Fruit fly (Drosophila melanogaster) Kc167 (cell line): Measurements from ENCODE around the gene ZC3H3.

Experiments used
- Myc ChIP-seq: fragments of >200 bp; optimal IDR thresholded peaks from 2 replicates; lab custom pipeline; 2017; ENCODE audit warnings: missing external identifiers
- Sin3A ChIP-seq: fragments of >200 bp; optimal IDR thresholded peaks from 2 replicates; lab custom pipeline; 2018; ENCODE audit warnings: missing external identifiers
- h ChIP-seq: fragments of >200 bp; optimal IDR thresholded peaks from 3 replicates; lab custom pipeline; 2018; ENCODE audit warnings: missing external identifiers
- insv ChIP-seq: fragments of >200 bp; optimal IDR thresholded peaks from 3 replicates; lab custom pipeline; 2018; ENCODE audit warnings: missing external identifiers
- psq ChIP-seq: fragments of >200 bp; optimal IDR thresholded peaks from 2 replicates; lab custom pipeline; 2017; ENCODE audit warnings: missing external identifiers
- ttk ChIP-seq: sonication (Bioruptor generic); optimal IDR thresholded peaks from 2 replicates; lab custom pipeline; 2017; ENCODE audit warnings: missing external identifiers

ZC3H3 gene

dm6 chr3L:8541669-8542068 lies 32.1 kb upstream of the ZC3H3 start:
- no peak for TF ChIP-seq ttk (lab: Kevin White, UChicago)
- TF ChIP-seq Sin3A, result no peak
- TF ChIP-seq Myc, result no peak
- TF ChIP-seq h (lab: Kevin White, UChicago), result no peak
- TF ChIP-seq psq (lab: Kevin White, UChicago), result no peak
- TF ChIP-seq insv (lab: Kevin White, UChicago), result no peak

- TF ChIP-seq ttk (lab: Kevin White, UChicago) (no peak), psq (lab: Kevin White, UChicago) (no peak), Myc (no peak), insv (lab: Kevin White, UChicago) (no peak), h (lab: Kevin White, UChicago) (no peak), Sin3A (no peak)
Observed at dm6 chr3L:8540509-8540908, 30.9 kb upstream of the ZC3H3 start.

dm6 chr3L:8538355-8538754 lies 28.8 kb upstream of the ZC3H3 start:
- TF ChIP-seq psq (lab: Kevin White, UChicago) (no peak), Myc (no peak), Sin3A (no peak), h (lab: Kevin White, UChicago) (no peak), insv (lab: Kevin White, UChicago) (no peak), ttk (lab: Kevin White, UChicago) (no peak)

dm6 chr3L:8536387-8536786 lies 26.8 kb upstream of the ZC3H3 start:
- TF ChIP-seq insv (lab: Kevin White, UChicago) (no peak), h (lab: Kevin White, UChicago) (no peak), Myc (no peak), psq (lab: Kevin White, UChicago) (no peak), Sin3A (no peak), ttk (lab: Kevin White, UChicago) (no peak)

dm6 chr3L:8534386-8535306 lies 25.1 kb upstream of the ZC3H3 start, which contains the start of gene ergic53:
TSS of gene ergic53 (plus strand) at chr3L:8534977.
- no peak for TF ChIP-seq ttk (lab: Kevin White, UChicago)
- TF ChIP-seq psq (lab: Kevin White, UChicago), result no peak
- no peak for TF ChIP-seq Myc
- TF ChIP-seq insv (lab: Kevin White, UChicago), result no peak
- TF ChIP-seq Sin3A, result no peak
- no peak for TF ChIP-seq h (lab: Kevin White, UChicago)

- TF ChIP-seq h (lab: Kevin White, UChicago) (no peak), ttk (lab: Kevin White, UChicago) (no peak), insv (lab: Kevin White, UChicago) (no peak), Myc (no peak), psq (lab: Kevin White, UChicago) (no peak), Sin3A (no peak)
Observed at dm6 chr3L:8529701-8530100, 20.1 kb upstream of the ZC3H3 start.

- TF ChIP-seq psq (lab: Kevin White, UChicago), result no peak
- no peak for TF ChIP-seq h (lab: Kevin White, UChicago)
- TF ChIP-seq Myc, result no peak
Observed at dm6 chr3L:8528546-8528945, 19.0 kb upstream of the ZC3H3 start.

- TF ChIP-seq Myc (no peak), psq (lab: Kevin White, UChicago) (no peak), Sin3A (no peak), insv (lab: Kevin White, UChicago) (no peak), ttk (lab: Kevin White, UChicago) (no peak), h (lab: Kevin White, UChicago) (no peak)
Observed at dm6 chr3L:8527829-8528228, 18.3 kb upstream of the ZC3H3 start.

- TF ChIP-seq Myc (no peak), h (lab: Kevin White, UChicago) (no peak), Sin3A (no peak)
Observed at dm6 chr3L:8525691-8526421, 16.3 kb upstream of the ZC3H3 start.

dm6 chr3L:8524816-8525625 lies 15.5 kb upstream of the ZC3H3 start, which contains the start of the genes GstO1 and foi:
TSS of gene GstO1 (minus strand) at chr3L:8524866.
TSS of gene foi (plus strand) at chr3L:8525244.
- TF ChIP-seq insv (lab: Kevin White, UChicago) (no peak), Sin3A (no peak), h (lab: Kevin White, UChicago) (no peak), Myc (no peak), psq (lab: Kevin White, UChicago) (no peak), ttk (lab: Kevin White, UChicago) (no peak)

dm6 chr3L:8523257-8523656 lies 13.7 kb upstream of the ZC3H3 start, which contains the start of gene GstO2:
TSS of gene GstO2 (minus strand) at chr3L:8523501.
- TF ChIP-seq h (lab: Kevin White, UChicago), result no peak
- no peak for TF ChIP-seq insv (lab: Kevin White, UChicago)
- no peak for TF ChIP-seq psq (lab: Kevin White, UChicago)
- TF ChIP-seq Sin3A, result no peak
- no peak for TF ChIP-seq ttk (lab: Kevin White, UChicago)
- TF ChIP-seq Myc, result no peak
